Worm (Caenorhabditis elegans): ENCODE results near the gene C17H12.5.

DNA sequence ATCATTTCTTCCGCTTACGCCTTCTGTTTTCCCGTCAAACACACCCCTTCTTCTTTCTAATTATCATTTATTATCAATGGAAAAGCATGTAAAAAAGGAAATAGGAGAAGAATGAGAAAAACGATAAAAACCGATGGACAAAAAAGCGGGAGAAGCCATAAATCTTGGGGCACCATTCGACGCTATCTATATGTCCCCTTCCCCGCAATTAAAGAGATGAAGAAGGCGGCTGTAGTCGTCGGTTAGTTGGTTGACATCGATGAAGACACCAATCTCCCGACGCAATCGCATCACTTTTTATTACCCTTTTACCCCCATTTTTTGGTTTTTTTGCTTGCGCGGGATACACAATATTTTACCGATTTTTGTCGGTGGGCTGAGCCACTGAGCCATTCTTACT is 16.2 kb upstream of the C17H12.5 start:
- no peak for TF ChIP-seq hmg-4 (GFP tag; optimal IDR thresholded peaks at IDR 0.05)
- TF ChIP-seq sea-1 (GFP tag; conservative IDR thresholded peaks at IDR 0.05), result no peak
- no peak for TF ChIP-seq pes-1 (GFP tag; IDR thresholded peaks at IDR 0.05)
- no peak for TF ChIP-seq B0310.2 (tag; optimal IDR thresholded peaks at IDR 0.05)
- no peak for TF ChIP-seq ama-1 (optimal IDR thresholded peaks at IDR 0.05)
- no peak for TF ChIP-seq scrt-1 (GFP tag; IDR thresholded peaks at IDR 0.05)
- TF ChIP-seq ceh-36 (tag; optimal IDR thresholded peaks at IDR 0.05), result no peak
- no peak for TF ChIP-seq tbx-11 (GFP tag; IDR thresholded peaks at IDR 0.05)
- TF ChIP-seq ets-7 (tag; optimal IDR thresholded peaks at IDR 0.05), result no peak
- TF ChIP-seq hnd-1 (tag; optimal IDR thresholded peaks at IDR 0.05), result no peak

Data from whole organism, early embryonic.